Fruit fly (Drosophila melanogaster) whole organism, embryonic: ENCODE data around the gene CCAP-R.

Experiments used
- CG11504 ChIP-seq: fragments of 200-800 bp; sonication (Bioruptor generic); optimal IDR thresholded peaks from 3 replicates; lab custom pipeline; 2019; ENCODE audit warnings: missing biosample characterization, mild to moderate bottlenecking, missing genetic modification characterization, moderate library complexity
- CG16863 ChIP-seq: fragments of 200-800 bp; sonication (Bioruptor generic); optimal IDR thresholded peaks from 3 replicates; lab custom pipeline; 2016; ENCODE audit warnings: missing biosample characterization, missing genetic modification characterization
- insv ChIP-seq, 2 experiments: fragments of 200-800 bp; sonication (Bioruptor generic); optimal IDR thresholded peaks; 3 replicates each; lab custom pipeline; 2016 to 2018; ENCODE audit warnings: missing biosample characterization in 2 of 2, missing genetic modification characterization in 2 of 2
- pan ChIP-seq, 4 experiments: fragments of >200 bp in 3 of 4; fragments of 200-800 bp in 1 of 4; sonication (Bioruptor generic) in 1 of 4; optimal IDR thresholded peaks in 3 of 4; IDR thresholded peaks in 1 of 4; 2 replicates each; pipeline versions ENCODE4 v1.3.6 to Lab custom; 2017 to 2022; ENCODE audit warnings: missing biosample characterization in 2 of 4, missing genetic modification characterization in 2 of 4, mixed read lengths in 1 of 4

- TF ChIP-seq insv (GFP tag; optimal IDR thresholded peaks at IDR 0.05; lab: Kevin White, UChicago) (no peak), pan (optimal IDR thresholded peaks at IDR 0.05; lab: Kevin White, UChicago) (no peak), pan (GFP tag; optimal IDR thresholded peaks at IDR 0.05 in 1 of 2, IDR thresholded peaks at IDR 0.05 in 1 of 2) (no peak), CG16863 (GFP tag; lab: Kevin White, UChicago) (no peak), CG11504 (tag; lab: Kevin White, UChicago) (no peak)
These were observed 12.8 kb upstream of the CCAP-R start for dm6 chr3R:25968915-25969314.
